Worm (Caenorhabditis elegans): ENCODE data around the gene col-135.

- TF ChIP-seq unc-62 (GFP tag; optimal IDR thresholded peaks at IDR 0.05), result no peak
- no peak for TF ChIP-seq rnt-1 (tag; optimal IDR thresholded peaks at IDR 0.05)
- TF ChIP-seq nhr-90 (tag; optimal IDR thresholded peaks at IDR 0.05; ENCODE audit: poor library complexity), result no peak
- no peak for TF ChIP-seq skn-1 (tag; optimal IDR thresholded peaks at IDR 0.05)
- no peak for TF ChIP-seq jun-1 (tag; optimal IDR thresholded peaks at IDR 0.05)
- no peak for TF ChIP-seq fkh-10 (GFP tag; optimal IDR thresholded peaks at IDR 0.05)
- no peak for TF ChIP-seq lsy-2 (tag; optimal IDR thresholded peaks at IDR 0.05)
- no peak for TF ChIP-seq dpl-1 (GFP tag; optimal IDR thresholded peaks at IDR 0.05)
- TF ChIP-seq zip-4 (GFP tag; optimal IDR thresholded peaks at IDR 0.05), result no peak
- TF ChIP-seq nhr-28 (tag; optimal IDR thresholded peaks at IDR 0.05), result no peak
- TF ChIP-seq snpc-4 (tag; optimal IDR thresholded peaks at IDR 0.05), result no peak
Observed at ce11 chrIV:15108475-15108874, 23.1 kb downstream of the col-135 start, which contains the start of gene M199.2.
